Worm (Caenorhabditis elegans): ENCODE measurements around the gene R01B10.2.
"Not testable (repeated sequence)": the region's sequence is repeated elsewhere in the genome, so short reads cannot be mapped to it uniquely, and the experiment has no call there.

DNA sequence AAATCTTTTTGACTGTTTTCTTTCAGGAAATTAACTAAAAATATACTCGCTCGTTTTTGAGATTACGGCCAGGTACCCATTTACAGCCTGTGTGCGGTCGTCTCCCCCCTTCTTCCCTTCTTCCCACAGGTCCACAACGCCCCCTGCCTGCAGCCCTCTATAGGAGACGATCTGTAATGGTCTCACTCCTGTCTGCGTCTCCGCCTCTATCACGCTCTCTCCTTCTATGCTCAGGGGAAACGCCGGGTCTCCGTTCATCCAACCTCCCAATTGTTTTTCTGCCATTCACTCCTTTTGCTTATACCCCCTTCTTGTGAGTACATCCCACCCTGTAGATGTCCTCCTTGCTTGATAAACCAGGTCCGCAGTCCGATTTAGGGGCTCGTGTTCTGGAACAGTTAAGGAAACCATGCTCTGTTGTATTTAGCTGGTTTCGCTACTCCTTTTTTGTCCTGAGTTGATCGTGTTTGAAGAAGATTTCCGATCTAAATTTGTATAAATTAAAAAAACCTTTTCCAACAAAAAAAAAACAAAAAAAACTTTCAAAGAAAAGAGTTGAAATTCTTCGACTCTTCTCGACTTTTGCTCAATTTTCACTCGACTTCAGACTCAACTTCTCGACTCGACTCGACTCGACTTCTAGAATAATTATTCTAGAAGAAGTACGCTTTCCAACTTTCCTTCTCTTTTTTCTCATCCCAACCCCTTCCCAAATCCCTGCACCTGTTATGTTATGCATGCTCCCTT is 2.7 kb downstream of the R01B10.2 start, which contains the start of gene F29G9.1:
- TF ChIP-seq zip-5 (tag; optimal IDR thresholded peaks at IDR 0.05); ama-1 (optimal IDR thresholded peaks at IDR 0.05); pros-1 (tag; optimal IDR thresholded peaks at IDR 0.05): not testable (repeated sequence)

Measured in whole organism, late embryonic.